Fruit fly (Drosophila melanogaster): Measurements from ENCODE around the gene Mcm10.

DNA sequence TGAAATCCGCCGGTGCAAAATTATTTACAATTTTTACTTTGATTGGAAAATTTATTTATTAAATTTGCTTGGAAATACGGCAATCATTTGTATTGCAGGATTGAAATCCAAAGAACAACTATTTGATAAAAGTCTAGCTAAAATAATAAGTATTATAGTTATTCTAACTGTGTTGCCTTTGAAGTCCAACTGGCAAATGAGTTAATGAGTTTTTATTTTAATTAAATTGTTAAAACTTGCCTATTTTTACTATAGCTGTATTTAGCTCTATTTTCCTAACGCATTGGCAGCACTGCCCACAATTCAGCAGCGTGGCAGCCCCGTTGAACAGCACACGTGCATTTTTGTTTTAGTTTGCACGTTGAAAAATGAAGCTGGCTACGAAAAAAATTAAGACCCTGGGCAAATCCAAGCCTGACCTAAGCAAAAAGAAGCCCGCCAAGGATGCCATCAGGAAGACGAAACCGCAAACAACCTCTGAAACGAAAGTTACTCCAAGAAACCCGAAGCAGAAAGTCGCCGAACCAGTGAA is 16.4 kb upstream of the Mcm10 start, which contains the start of gene Noc2:
- no peak for TF ChIP-seq CG11398 (GFP tag; optimal IDR thresholded peaks at IDR 0.05)
- TF ChIP-seq sna (GFP tag; IDR thresholded peaks at IDR 0.05; ENCODE audit: partially characterized antibody) = no peak
- no peak for TF ChIP-seq B-H1 (GFP tag; IDR thresholded peaks at IDR 0.05)
- no peak for TF ChIP-seq luna (GFP tag; optimal IDR thresholded peaks at IDR 0.05)
- TF ChIP-seq wdn (GFP tag; IDR thresholded peaks at IDR 0.05) = no peak
- TF ChIP-seq CG16813 (GFP tag; IDR thresholded peaks at IDR 0.05; ENCODE audit: partially characterized antibody) = no peak
- TF ChIP-seq CG18599 (GFP tag; optimal IDR thresholded peaks at IDR 0.05) = peak; percentile 54
- no peak for TF ChIP-seq trh (GFP tag; optimal IDR thresholded peaks at IDR 0.05)
- TF ChIP-seq fd64A (GFP tag; optimal IDR thresholded peaks at IDR 0.05) = no peak
- no peak for TF ChIP-seq MTF-1 (GFP tag; optimal IDR thresholded peaks at IDR 0.05; ENCODE audit: borderline replicate concordance)
